Worm (Caenorhabditis elegans) whole organism, L2 larva: ENCODE data around the gene Y19D2B.1.

Experiments
- ama-1 ChIP-seq: fragments of 150-350 bp; optimal IDR thresholded peaks from 2 replicates; lab custom pipeline; 2018; ENCODE audit warnings: inconsistent platforms
- nhr-11 ChIP-seq: fragments of 150-350 bp; optimal IDR thresholded peaks from 2 replicates; lab custom pipeline; 2014; ENCODE audit warnings: missing biosample characterization, missing genetic modification characterization
- nhr-21 ChIP-seq: fragments of 150-350 bp; optimal IDR thresholded peaks from 2 replicates; lab custom pipeline; 2014; ENCODE audit warnings: missing biosample characterization, missing genetic modification characterization
- nhr-237 ChIP-seq: fragments of 150-350 bp; optimal IDR thresholded peaks from 2 replicates; lab custom pipeline; 2014; ENCODE audit warnings: missing biosample characterization, missing genetic modification characterization
- sem-4 ChIP-seq: fragments of 150-350 bp; optimal IDR thresholded peaks from 2 replicates; lab custom pipeline; 2014; ENCODE audit warnings: missing biosample characterization, missing genetic modification reagents, missing genetic modification characterization
- unc-55 ChIP-seq: fragments of 150-350 bp; sonication (generic microtip); optimal IDR thresholded peaks from 3 replicates; lab custom pipeline; 2014; ENCODE audit warnings: missing biosample characterization, missing genetic modification reagents, missing genetic modification characterization

- peak; percentile 57 for TF ChIP-seq unc-55 (GFP tag; lab: Kevin White, UChicago)
- no peak for TF ChIP-seq nhr-237 (tag; lab: Kevin White, UChicago)
- TF ChIP-seq ama-1 (lab: Kevin White, UChicago), result no peak
- TF ChIP-seq nhr-21 (tag; lab: Kevin White, UChicago), result no peak
- peak; percentile 44 for TF ChIP-seq sem-4 (tag; lab: Kevin White, UChicago)
- no peak for TF ChIP-seq nhr-11 (tag; lab: Kevin White, UChicago)
These were observed 24.1 kb upstream of the Y19D2B.1 start for ce11 chrII:10946848-10947247.
